Worm (Caenorhabditis elegans) whole organism, L2 larva: ENCODE measurements around the gene F18E9.7.

Experiments used
- lin-13 ChIP-seq: fragments of 150-350 bp; optimal IDR thresholded peaks from 2 replicates; lab custom pipeline; 2014; ENCODE audit warnings: missing biosample characterization, missing genetic modification reagents, missing genetic modification characterization
- lsy-2 ChIP-seq, 2 experiments: fragments of 150-350 bp in 1 of 2; sonication (generic microtip) in 1 of 2; optimal IDR thresholded peaks; 2 replicates each; lab custom pipeline; 2014 to 2017; ENCODE audit warnings: missing biosample characterization in 2 of 2, missing genetic modification characterization in 2 of 2
- nhr-25 ChIP-seq: fragments of 150-350 bp; sonication (generic microtip); optimal IDR thresholded peaks from 3 replicates; lab custom pipeline; 2014; ENCODE audit warnings: missing biosample characterization, missing genetic modification characterization

DNA sequence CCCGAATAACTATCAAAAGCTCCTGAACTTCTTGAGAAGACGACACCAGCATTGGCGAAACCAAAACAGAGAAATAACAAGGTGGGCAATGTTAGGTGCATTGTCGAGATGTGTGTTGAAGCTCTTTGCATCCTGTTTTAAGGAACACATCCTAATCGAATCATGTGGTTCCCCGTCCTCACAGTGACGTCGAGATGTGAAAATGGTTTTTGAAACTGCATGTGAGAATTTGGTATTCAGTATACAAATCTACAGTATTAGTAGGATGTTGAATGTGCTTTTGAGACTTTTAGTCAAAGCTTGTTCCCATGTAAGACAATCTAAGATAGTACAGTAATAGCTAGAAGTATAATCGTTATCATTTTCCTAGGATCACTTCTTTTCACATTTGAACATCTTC is at the start of gene F18E9.7:
- no peak for TF ChIP-seq lsy-2 (tag; optimal IDR thresholded peaks at IDR 0.05; lab: Kevin White, UChicago)
- no peak for TF ChIP-seq lin-13 (GFP tag; lab: Kevin White, UChicago)
- no peak for TF ChIP-seq nhr-25 (tag; lab: Kevin White, UChicago)
